Worm (Caenorhabditis elegans) whole organism, young adult: ENCODE data around the gene Y48E1B.3.

ENCODE experiments used
- B0261.1 ChIP-seq: sonication (generic microtip); optimal IDR thresholded peaks from 2 replicates; lab custom pipeline; 2016; ENCODE audit warnings: mild to moderate bottlenecking, missing genetic modification characterization, moderate library complexity, missing compliant biosample characterization
- C06A6.2 ChIP-seq: fragments of 200-800 bp; sonication (Bioruptor generic); conservative IDR thresholded peaks from 2 replicates; pipeline ENCODE4 v1.3.6; 2022; ENCODE audit warnings: missing genetic modification characterization, missing compliant biosample characterization
- F37B4.10 ChIP-seq: fragments of 200-800 bp; sonication (Bioruptor generic); IDR thresholded peaks from 2 replicates; pipeline ENCODE4 v1.3.6; 2022; ENCODE audit warnings: missing genetic modification characterization, missing compliant biosample characterization
- F55B11.4 ChIP-seq: sonication (generic microtip); optimal IDR thresholded peaks from 2 replicates; lab custom pipeline; 2016; ENCODE audit warnings: missing compliant biosample characterization, missing genetic modification characterization, borderline replicate concordance; ENCODE audit not compliant: insufficient read depth
- Y56A3A.18 ChIP-seq: fragments of 200-800 bp; sonication (Bioruptor generic); IDR thresholded peaks from 2 replicates; pipeline ENCODE4 v1.3.6; 2022; ENCODE audit warnings: missing genetic modification reagents, missing genetic modification characterization, missing compliant biosample characterization
- Y95B8A.8 ChIP-seq: fragments of 200-800 bp; sonication (Bioruptor generic); IDR thresholded peaks from 2 replicates; pipeline ENCODE4 v1.3.6; 2022; ENCODE audit warnings: missing genetic modification reagents, missing genetic modification characterization, missing compliant biosample characterization
- akir-1 ChIP-seq: fragments of 200-800 bp; sonication (Bioruptor generic); optimal IDR thresholded peaks from 2 replicates; lab custom pipeline; 2018; ENCODE audit warnings: mild to moderate bottlenecking, missing genetic modification characterization, moderate library complexity, missing compliant biosample characterization
- aptf-3 ChIP-seq: fragments of 200-800 bp; sonication (Bioruptor generic); IDR thresholded peaks from 2 replicates; pipeline ENCODE4 v1.3.6; 2022; ENCODE audit warnings: missing genetic modification characterization, missing compliant biosample characterization
- attf-6 ChIP-seq: fragments of 200-800 bp; sonication (Bioruptor generic); IDR thresholded peaks from 2 replicates; pipeline ENCODE4 v1.3.6; 2022; ENCODE audit warnings: missing genetic modification reagents, missing genetic modification characterization, missing compliant biosample characterization
- cebp-1 ChIP-seq, 2 experiments: fragments of 200-800 bp in 1 of 2; sonication (Bioruptor generic) in 1 of 2; sonication (generic microtip) in 1 of 2; IDR thresholded peaks in 1 of 2; optimal IDR thresholded peaks in 1 of 2; 2 replicates each; pipeline versions ENCODE4 v1.3.6 to Lab custom; 2017 to 2022; ENCODE audit warnings: missing compliant biosample characterization in 2 of 2, missing genetic modification characterization in 2 of 2, mild to moderate bottlenecking in 1 of 2, missing genetic modification reagents in 1 of 2, moderate library complexity in 1 of 2
- ceh-100 ChIP-seq: fragments of 200-800 bp; sonication (Bioruptor generic); IDR thresholded peaks from 2 replicates; pipeline ENCODE4 v1.3.6; 2022; ENCODE audit warnings: missing genetic modification reagents, missing genetic modification characterization, missing compliant biosample characterization
- chd-7 ChIP-seq: sonication (generic microtip); optimal IDR thresholded peaks from 2 replicates; lab custom pipeline; 2016; ENCODE audit warnings: mild to moderate bottlenecking, missing genetic modification characterization, moderate library complexity, missing compliant biosample characterization
- egrh-3 ChIP-seq: fragments of 200-800 bp; sonication (Bioruptor generic); IDR thresholded peaks from 2 replicates; pipeline ENCODE4 v1.3.6; 2022; ENCODE audit warnings: missing genetic modification reagents, missing genetic modification characterization, missing compliant biosample characterization
- him-1 ChIP-seq: sonication (generic microtip); optimal IDR thresholded peaks from 2 replicates; lab custom pipeline; 2016; ENCODE audit warnings: missing genotype, missing genetic modification reagents, missing genetic modification characterization, missing compliant biosample characterization
- hmg-20 ChIP-seq: fragments of 200-800 bp; sonication (Bioruptor generic); IDR thresholded peaks from 2 replicates; pipeline ENCODE4 v1.3.6; 2022; ENCODE audit warnings: missing genetic modification reagents, missing genetic modification characterization, missing compliant biosample characterization
- hrde-1 ChIP-seq: sonication (generic microtip); optimal IDR thresholded peaks from 2 replicates; lab custom pipeline; 2016; ENCODE audit warnings: missing genetic modification characterization, mild to moderate bottlenecking, missing compliant biosample characterization, moderate library complexity, missing genotype, missing genetic modification reagents, borderline replicate concordance
- let-607 ChIP-seq, 2 experiments: fragments of 200-800 bp in 1 of 2; sonication (Bioruptor generic) in 1 of 2; sonication (generic microtip) in 1 of 2; optimal IDR thresholded peaks; 2 replicates each; lab custom pipeline; 2016 to 2018; ENCODE audit warnings: mild to moderate bottlenecking in 2 of 2, missing compliant biosample characterization in 2 of 2, missing genetic modification characterization in 2 of 2, moderate library complexity in 2 of 2, missing genotype in 1 of 2
- madf-10 ChIP-seq: sonication (generic microtip); optimal IDR thresholded peaks from 2 replicates; lab custom pipeline; 2016; ENCODE audit warnings: mild to moderate bottlenecking, missing genetic modification characterization, missing compliant biosample characterization
- mel-28 ChIP-seq: sonication (generic microtip); optimal IDR thresholded peaks from 2 replicates; lab custom pipeline; 2016; ENCODE audit warnings: borderline replicate concordance, mild to moderate bottlenecking, missing genetic modification characterization, missing compliant biosample characterization
- nfya-1 ChIP-seq: sonication (generic microtip); optimal IDR thresholded peaks from 2 replicates; lab custom pipeline; 2017; ENCODE audit warnings: antibody characterized with exemption, missing compliant biosample characterization, missing genetic modification characterization, borderline replicate concordance; ENCODE audit not compliant: insufficient read depth
- nhr-90 ChIP-seq: sonication (generic microtip); optimal IDR thresholded peaks from 2 replicates; lab custom pipeline; 2016; ENCODE audit warnings: missing genotype, mild to moderate bottlenecking, missing genetic modification characterization, missing compliant biosample characterization
- pha-4 ChIP-seq: fragments of 150-350 bp; sonication (generic microtip); optimal IDR thresholded peaks from 2 replicates; lab custom pipeline; 2014; ENCODE audit warnings: missing biosample characterization, missing genetic modification reagents, missing genetic modification characterization
- rcor-1 ChIP-seq: fragments of 200-800 bp; sonication (Bioruptor generic); IDR thresholded peaks from 2 replicates; pipeline ENCODE4 v1.3.6; 2022; ENCODE audit warnings: missing genetic modification reagents, missing genetic modification characterization, missing compliant biosample characterization
- rpc-1 ChIP-seq, 2 experiments: fragments of 150-350 bp in 1 of 2; sonication (generic microtip) in 1 of 2; optimal IDR thresholded peaks; 2 replicates each; lab custom pipeline; 2014 to 2018; ENCODE audit warnings: missing biosample characterization in 1 of 2, missing genetic modification characterization in 1 of 2, missing genetic modification reagents in 1 of 2, missing genotype in 1 of 2
- sea-2 ChIP-seq: fragments of 200-800 bp; sonication (Bioruptor generic); IDR thresholded peaks from 2 replicates; pipeline ENCODE4 v1.3.6; 2022; ENCODE audit warnings: missing genetic modification characterization, missing compliant biosample characterization
- sptf-2 ChIP-seq: fragments of 200-800 bp; sonication (Bioruptor generic); optimal IDR thresholded peaks from 2 replicates; lab custom pipeline; 2018; ENCODE audit warnings: mild to moderate bottlenecking, missing genetic modification characterization, missing compliant biosample characterization
- tbx-9 ChIP-seq: sonication (generic microtip); optimal IDR thresholded peaks from 2 replicates; lab custom pipeline; 2016; ENCODE audit warnings: borderline replicate concordance, missing genetic modification characterization, inconsistent platforms, missing compliant biosample characterization
- tlf-1 ChIP-seq: fragments of 200-800 bp; sonication (Bioruptor generic); optimal IDR thresholded peaks from 2 replicates; lab custom pipeline; 2018; ENCODE audit warnings: mild to moderate bottlenecking, missing genetic modification characterization, missing compliant biosample characterization
- unc-130 ChIP-seq: sonication (generic microtip); optimal IDR thresholded peaks from 2 replicates; lab custom pipeline; 2016; ENCODE audit warnings: missing genetic modification reagents, missing genetic modification characterization, missing compliant biosample characterization
- unc-62 ChIP-seq: fragments of 150-350 bp; optimal IDR thresholded peaks from 2 replicates; lab custom pipeline; 2014; ENCODE audit warnings: missing biosample characterization, missing genetic modification reagents, missing genetic modification characterization
- xnd-1 ChIP-seq: sonication (generic microtip); optimal IDR thresholded peaks from 2 replicates; lab custom pipeline; 2016; ENCODE audit warnings: missing genotype, missing genetic modification reagents, missing genetic modification characterization, missing compliant biosample characterization
- zfh-2 ChIP-seq: fragments of 200-800 bp; sonication (Bioruptor generic); conservative IDR thresholded peaks from 2 replicates; pipeline ENCODE4 v1.3.6; 2022; ENCODE audit warnings: missing genetic modification reagents, missing genetic modification characterization, missing compliant biosample characterization
- ztf-25 ChIP-seq: fragments of 200-800 bp; sonication (Bioruptor generic); IDR thresholded peaks from 2 replicates; pipeline ENCODE4 v1.3.6; 2022; ENCODE audit warnings: missing genetic modification reagents, missing genetic modification characterization, missing compliant biosample characterization
- ztf-3 ChIP-seq: fragments of 200-800 bp; sonication (Bioruptor generic); optimal IDR thresholded peaks from 2 replicates; lab custom pipeline; 2018; ENCODE audit warnings: mild to moderate bottlenecking, missing genetic modification characterization, missing compliant biosample characterization

The Y48E1B.3 gene

ce11 chrII:13560553-13560952 lies 7.2 kb downstream of the Y48E1B.3 start:
- TF ChIP-seq egrh-3 (peak; percentile 42; the same call in 1 of the 2 replicates), let-607 (tag; optimal IDR thresholded peaks at IDR 0.05; lab: Kevin White, UChicago) (no peak), hmg-20 (GFP tag; lab: Robert Waterston, UW) (no peak), F37B4.10 (0 out of 2 replicates have a peak, but pooled peaks have one; percentile 7), sea-2 (GFP tag; lab: Robert Waterston, UW) (no peak), ztf-3 (GFP tag; lab: Kevin White, UChicago) (no peak), rcor-1 (no peak), hrde-1 (tag; lab: Kevin White, UChicago) (no peak)

ce11 chrII:13547545-13547944 lies 20.2 kb downstream of the Y48E1B.3 start, which contains the start of gene ddl-2:
ddl-2 (minus strand) TSS chrII:13547645.
- TF ChIP-seq ceh-100 (GFP tag; lab: Robert Waterston, UW) (no peak), nfya-1 (no peak), akir-1 (GFP tag; lab: Kevin White, UChicago) (no peak), rpc-1 (optimal IDR thresholded peaks at IDR 0.05; lab: Kevin White, UChicago) (no peak), rpc-1 (tag; optimal IDR thresholded peaks at IDR 0.05; lab: Kevin White, UChicago) (no peak), ztf-25 (GFP tag; lab: Robert Waterston, UW) (no peak), cebp-1 (GFP tag; IDR thresholded peaks at IDR 0.05; lab: Robert Waterston, UW) (no peak), cebp-1 (tag; optimal IDR thresholded peaks at IDR 0.05; lab: Kevin White, UChicago) (no peak), pha-4 (tag; lab: Kevin White, UChicago) (no peak), tbx-9 (tag; lab: Kevin White, UChicago) (no peak), attf-6 (GFP tag; lab: Robert Waterston, UW) (no peak), unc-130 (GFP tag; lab: Kevin White, UChicago) (no peak), aptf-3 (GFP tag; lab: Robert Waterston, UW) (no peak), him-1 (tag; lab: Kevin White, UChicago) (no peak), nhr-90 (tag; lab: Kevin White, UChicago) (no peak), Y56A3A.18 (GFP tag; lab: Robert Waterston, UW) (no peak), F55B11.4 (tag; lab: Kevin White, UChicago) (no peak), tlf-1 (GFP tag; lab: Kevin White, UChicago) (no peak)

- TF ChIP-seq chd-7 (tag; lab: Kevin White, UChicago) (no peak), madf-10 (tag; lab: Kevin White, UChicago) (no peak), unc-62 (GFP tag; lab: Kevin White, UChicago) (no peak), Y95B8A.8 (GFP tag; lab: Robert Waterston, UW) (no peak), B0261.1 (tag; lab: Kevin White, UChicago) (no peak), nhr-90 (tag; lab: Kevin White, UChicago) (no peak), egrh-3 (peak; percentile 88), sptf-2 (GFP tag; lab: Kevin White, UChicago) (no peak), xnd-1 (tag; lab: Kevin White, UChicago) (no peak), zfh-2 (GFP tag; lab: Robert Waterston, UW) (peak; percentile 93), hmg-20 (GFP tag; lab: Robert Waterston, UW) (no peak), mel-28 (tag; lab: Kevin White, UChicago) (no peak), C06A6.2 (GFP tag; lab: Robert Waterston, UW) (no peak)
- TF ChIP-seq, all 124 proteins: peak for 2
Observed at ce11 chrII:13542991-13543390, 24.8 kb downstream of the Y48E1B.3 start.
